Worm (Caenorhabditis elegans) whole organism, L4 larva: ENCODE results near the gene srx-31.
"Not testable (repeated sequence)": the region's sequence is repeated elsewhere in the genome, so short reads cannot be mapped to it uniquely, and the experiment has no call there.

ENCODE experiments used
- D1046.2 ChIP-seq: fragments of 200-800 bp; sonication (Bioruptor generic); IDR thresholded peaks from 2 replicates; pipeline ENCODE4 v1.3.6; 2022; ENCODE audit warnings: missing genetic modification characterization, missing compliant biosample characterization
- F10B5.3 ChIP-seq: sonication (generic microtip); optimal IDR thresholded peaks from 2 replicates; lab custom pipeline; 2016; ENCODE audit warnings: mild to moderate bottlenecking, missing genetic modification characterization, missing compliant biosample characterization
- F44E2.7 ChIP-seq: fragments of 200-800 bp; sonication (Bioruptor generic); IDR thresholded peaks from 2 replicates; pipeline ENCODE4 v2.1.2; 2022; ENCODE audit warnings: missing genetic modification characterization, missing compliant biosample characterization
- F49E8.2 ChIP-seq: sonication (generic microtip); optimal IDR thresholded peaks from 2 replicates; lab custom pipeline; 2016; ENCODE audit warnings: missing compliant biosample characterization, mild to moderate bottlenecking, missing genetic modification characterization, borderline replicate concordance
- Y48G9A.11 ChIP-seq: fragments of 200-800 bp; sonication (Bioruptor generic); IDR thresholded peaks from 2 replicates; pipeline ENCODE4 v1.3.6; 2022; ENCODE audit warnings: missing genetic modification reagents, missing genetic modification characterization, missing compliant biosample characterization
- Y75B8A.6 ChIP-seq: fragments of 200-800 bp; sonication (Bioruptor generic); IDR thresholded peaks from 2 replicates; pipeline ENCODE4 v1.3.6; 2022; ENCODE audit warnings: missing genetic modification reagents, missing genetic modification characterization, missing compliant biosample characterization
- ZK337.2 ChIP-seq: fragments of 200-800 bp; sonication (Bioruptor generic); IDR thresholded peaks from 2 replicates; pipeline ENCODE4 v1.3.6; 2022; ENCODE audit warnings: missing genetic modification reagents, missing genetic modification characterization, missing compliant biosample characterization
- aha-1 ChIP-seq: fragments of 150-350 bp; peaks from one replicate; lab custom pipeline; 2014; ENCODE audit warnings: missing biosample characterization, missing genetic modification characterization
- arid-1 ChIP-seq: fragments of 200-800 bp; sonication (Bioruptor generic); conservative IDR thresholded peaks from 2 replicates; pipeline ENCODE4 v1.3.6; 2022; ENCODE audit warnings: missing genetic modification reagents, missing genetic modification characterization, missing compliant biosample characterization
- ceh-44 ChIP-seq: fragments of 200-800 bp; sonication (Bioruptor generic); IDR thresholded peaks from 2 replicates; pipeline ENCODE4 v1.3.6; 2022; ENCODE audit warnings: missing genetic modification reagents, missing genetic modification characterization, missing compliant biosample characterization
- daf-8 ChIP-seq: fragments of 200-800 bp; sonication (Bioruptor generic); IDR thresholded peaks from 2 replicates; pipeline ENCODE4 v1.3.6; 2022; ENCODE audit warnings: missing genetic modification characterization, missing compliant biosample characterization
- dmd-6 ChIP-seq: fragments of 200-800 bp; sonication (Bioruptor generic); IDR thresholded peaks from 2 replicates; pipeline ENCODE4 v1.3.6; 2022; ENCODE audit warnings: missing genetic modification reagents, missing genetic modification characterization, missing compliant biosample characterization
- dmd-8 ChIP-seq: fragments of 200-800 bp; sonication (Bioruptor generic); IDR thresholded peaks from 2 replicates; pipeline ENCODE4 v1.3.6; 2022; ENCODE audit warnings: missing genetic modification characterization, missing compliant biosample characterization
- dve-1 ChIP-seq: sonication (generic microtip); optimal IDR thresholded peaks from 2 replicates; lab custom pipeline; 2017; ENCODE audit warnings: antibody characterized with exemption, mild to moderate bottlenecking, missing genetic modification characterization, missing compliant biosample characterization; ENCODE audit not compliant: insufficient read depth
- fkh-10 ChIP-seq: fragments of 150-350 bp; optimal IDR thresholded peaks from 2 replicates; lab custom pipeline; 2014; ENCODE audit warnings: missing biosample characterization, missing genetic modification reagents, missing genetic modification characterization
- gei-8 ChIP-seq: fragments of 200-800 bp; sonication (Bioruptor generic); optimal IDR thresholded peaks from 2 replicates; lab custom pipeline; 2018; ENCODE audit warnings: mild to moderate bottlenecking, missing genetic modification characterization, missing compliant biosample characterization
- hif-1 ChIP-seq, 2 experiments: sonication (generic microtip); optimal IDR thresholded peaks; 2 replicates each; lab custom pipeline; 2016 to 2017; ENCODE audit warnings: missing compliant biosample characterization in 2 of 2, missing genetic modification characterization in 2 of 2, missing genetic modification reagents in 2 of 2, missing genotype in 2 of 2, mild to moderate bottlenecking in 1 of 2
- hlh-30 ChIP-seq: sonication (generic microtip); optimal IDR thresholded peaks from 2 replicates; lab custom pipeline; 2017; ENCODE audit warnings: antibody characterized with exemption, mild to moderate bottlenecking, missing genetic modification characterization, missing compliant biosample characterization; ENCODE audit not compliant: insufficient read depth
- lim-7 ChIP-seq: fragments of 200-800 bp; sonication (Bioruptor generic); IDR thresholded peaks from 2 replicates; pipeline ENCODE4 v1.3.6; 2022; ENCODE audit warnings: missing genetic modification characterization, missing compliant biosample characterization
- lin-1 ChIP-seq: fragments of 200-800 bp; sonication (Bioruptor generic); IDR thresholded peaks from 2 replicates; pipeline ENCODE4 v1.3.6; 2022; ENCODE audit warnings: missing genetic modification reagents, missing genetic modification characterization, missing compliant biosample characterization
- lin-13 ChIP-seq: fragments of 150-350 bp; optimal IDR thresholded peaks from 2 replicates; lab custom pipeline; 2014; ENCODE audit warnings: missing biosample characterization, missing genetic modification reagents, missing genetic modification characterization
- lin-15B ChIP-seq: fragments of 150-350 bp; sonication (generic microtip); optimal IDR thresholded peaks from 3 replicates; lab custom pipeline; 2014; ENCODE audit warnings: missing biosample characterization, missing genetic modification characterization
- lin-29 ChIP-seq: fragments of 200-800 bp; sonication (Bioruptor generic); IDR thresholded peaks from 2 replicates; pipeline ENCODE4 v1.3.6; 2022; ENCODE audit warnings: missing genetic modification reagents, missing genetic modification characterization, missing compliant biosample characterization
- lin-38 ChIP-seq: fragments of 200-800 bp; sonication (Bioruptor generic); IDR thresholded peaks from 2 replicates; pipeline ENCODE4 v1.3.6; 2022; ENCODE audit warnings: missing genetic modification reagents, missing genetic modification characterization, missing compliant biosample characterization
- lsy-2 ChIP-seq, 2 experiments: fragments of 150-350 bp in 1 of 2; sonication (generic microtip) in 1 of 2; optimal IDR thresholded peaks; 2 replicates each; lab custom pipeline; 2014 to 2017; ENCODE audit warnings: missing biosample characterization in 2 of 2, missing genetic modification characterization in 2 of 2
- mdl-1 ChIP-seq, 2 experiments: fragments of 150-350 bp in 1 of 2; sonication (generic microtip) in 1 of 2; optimal IDR thresholded peaks; 2 replicates each; lab custom pipeline; 2014 to 2017; ENCODE audit warnings: missing biosample characterization in 2 of 2, missing genetic modification characterization in 2 of 2
- mdt-29 ChIP-seq: fragments of 200-800 bp; sonication (Bioruptor generic); IDR thresholded peaks from 2 replicates; pipeline ENCODE4 v1.3.6; 2022; ENCODE audit warnings: missing genetic modification reagents, missing genetic modification characterization, missing compliant biosample characterization
- nhr-237 ChIP-seq: sonication (generic microtip); optimal IDR thresholded peaks from 2 replicates; lab custom pipeline; 2017; ENCODE audit warnings: missing biosample characterization, missing genetic modification characterization
- nhr-28 ChIP-seq: fragments of 150-350 bp; optimal IDR thresholded peaks from 2 replicates; lab custom pipeline; 2014; ENCODE audit warnings: missing biosample characterization, missing genetic modification characterization
- nhr-6 ChIP-seq: fragments of 150-350 bp; optimal IDR thresholded peaks from 2 replicates; lab custom pipeline; 2014; ENCODE audit warnings: missing biosample characterization, missing genetic modification characterization
- pha-4 ChIP-seq, 2 experiments: fragments of 150-350 bp in 1 of 2; fragments of 200-800 bp in 1 of 2; sonication (Bioruptor generic) in 1 of 2; IDR thresholded peaks in 1 of 2; optimal IDR thresholded peaks in 1 of 2; 2 replicates each; pipeline versions ENCODE4 v1.3.6 to Lab custom; 2014 to 2022; ENCODE audit warnings: missing genetic modification characterization in 2 of 2, missing genetic modification reagents in 2 of 2, missing biosample characterization in 1 of 2, missing compliant biosample characterization in 1 of 2
- pqm-1 ChIP-seq: sonication (generic microtip); optimal IDR thresholded peaks from 2 replicates; lab custom pipeline; 2017; ENCODE audit warnings: missing biosample characterization, missing genetic modification characterization
- saeg-2 ChIP-seq: fragments of 200-800 bp; sonication (Bioruptor generic); IDR thresholded peaks from 2 replicates; pipeline ENCODE4 v1.3.6; 2022; ENCODE audit warnings: missing genetic modification reagents, missing genetic modification characterization, missing compliant biosample characterization
- sdz-12 ChIP-seq: fragments of 200-800 bp; sonication (Bioruptor generic); optimal IDR thresholded peaks from 2 replicates; lab custom pipeline; 2018; ENCODE audit warnings: mild to moderate bottlenecking, missing genetic modification characterization, missing compliant biosample characterization
- snpc-1.2 ChIP-seq: fragments of 200-800 bp; sonication (Bioruptor generic); IDR thresholded peaks from 2 replicates; pipeline ENCODE4 v1.3.6; 2022; ENCODE audit warnings: missing genetic modification reagents, missing genetic modification characterization, missing compliant biosample characterization
- snpc-4 ChIP-seq: fragments of 150-350 bp; optimal IDR thresholded peaks from 2 replicates; lab custom pipeline; 2014; ENCODE audit warnings: missing biosample characterization, missing genetic modification characterization
- spr-3 ChIP-seq: fragments of 200-800 bp; sonication (Bioruptor generic); optimal IDR thresholded peaks from 2 replicates; lab custom pipeline; 2018; ENCODE audit warnings: mild to moderate bottlenecking, missing genetic modification characterization, missing compliant biosample characterization
- tag-97 ChIP-seq: fragments of 200-800 bp; sonication (Bioruptor generic); IDR thresholded peaks from 2 replicates; pipeline ENCODE4 v1.3.6; 2022; ENCODE audit warnings: missing genetic modification characterization, missing compliant biosample characterization
- tra-1 ChIP-seq: fragments of 200-800 bp; sonication (Bioruptor generic); IDR thresholded peaks from 2 replicates; pipeline ENCODE4 v1.3.6; 2022; ENCODE audit warnings: missing genetic modification reagents, missing genetic modification characterization, missing compliant biosample characterization
- unc-39 ChIP-seq: sonication (generic microtip); optimal IDR thresholded peaks from 2 replicates; lab custom pipeline; 2017; ENCODE audit warnings: missing biosample characterization, missing genetic modification characterization
- zag-1 ChIP-seq: fragments of 150-350 bp; optimal IDR thresholded peaks from 2 replicates; lab custom pipeline; 2014; ENCODE audit warnings: missing biosample characterization, missing genetic modification characterization
- zfp-2 ChIP-seq: sonication (generic microtip); optimal IDR thresholded peaks from 2 replicates; lab custom pipeline; 2016; ENCODE audit warnings: mild to moderate bottlenecking, missing genetic modification characterization, missing compliant biosample characterization
- zip-2 ChIP-seq: fragments of 150-350 bp; optimal IDR thresholded peaks from 2 replicates; lab custom pipeline; 2014; ENCODE audit warnings: missing biosample characterization, missing genetic modification characterization

srx-31 gene

DNA sequence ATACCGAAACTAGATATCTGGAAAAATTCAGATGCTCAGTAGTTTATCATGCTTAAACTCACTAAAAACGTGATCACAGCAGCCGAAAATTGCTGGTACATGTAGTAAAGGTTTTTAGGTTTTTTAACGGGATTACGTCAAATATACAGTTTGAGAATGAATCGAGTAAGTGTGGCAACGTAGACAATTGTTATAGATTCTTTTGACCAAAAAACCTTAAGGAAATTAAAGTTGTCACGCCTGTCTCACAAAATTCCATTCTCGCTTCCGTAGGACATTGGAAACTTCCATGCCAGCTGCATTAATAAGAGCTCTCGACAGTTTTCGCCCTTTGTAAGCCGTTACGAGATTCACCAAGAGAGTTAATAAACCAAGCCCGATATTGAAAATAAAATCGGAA, at the start of gene srx-31:
Gene srx-31 (minus strand): TSS at position 101 of the 400 bp plus-strand sequence.
- TF ChIP-seq pqm-1 (tag; lab: Kevin White, UChicago); daf-8 (GFP tag; lab: Robert Waterston, UW); sdz-12 (GFP tag; lab: Kevin White, UChicago): not testable (repeated sequence)

DNA sequence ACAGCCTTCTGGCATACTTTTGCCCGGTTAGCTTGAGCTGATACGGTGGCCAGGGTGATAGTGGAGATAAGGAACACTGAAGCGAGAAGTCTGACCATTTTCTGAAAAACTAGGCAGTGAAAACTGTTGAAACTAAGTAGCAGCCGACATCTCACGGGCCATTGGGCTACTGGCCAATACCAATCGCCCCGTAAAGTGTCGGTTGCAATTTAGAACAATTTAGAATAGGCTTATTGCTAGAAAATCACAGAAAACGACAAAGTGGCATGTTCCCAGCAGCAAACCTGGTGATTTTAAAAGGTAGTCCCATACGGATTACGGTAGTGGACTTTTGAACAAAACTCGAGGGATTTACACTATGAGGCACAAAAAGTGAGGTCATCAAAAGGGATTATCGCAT, 48.2 kb upstream of the srx-31 start, which contains the start of gene T02B11.4:
Gene T02B11.4 (minus strand): TSS at position 101 of the 400 bp plus-strand sequence.
- no peak for TF ChIP-seq nhr-237 (tag; lab: Kevin White, UChicago)
- no peak for TF ChIP-seq nhr-6
- no peak for TF ChIP-seq fkh-10 (GFP tag; lab: Kevin White, UChicago)
- TF ChIP-seq zag-1 (tag; lab: Kevin White, UChicago) = no peak
- TF ChIP-seq lin-13 = no peak
- no peak for TF ChIP-seq lin-15B (tag; lab: Kevin White, UChicago)
- TF ChIP-seq, all 104 proteins: peak for 0

DNA sequence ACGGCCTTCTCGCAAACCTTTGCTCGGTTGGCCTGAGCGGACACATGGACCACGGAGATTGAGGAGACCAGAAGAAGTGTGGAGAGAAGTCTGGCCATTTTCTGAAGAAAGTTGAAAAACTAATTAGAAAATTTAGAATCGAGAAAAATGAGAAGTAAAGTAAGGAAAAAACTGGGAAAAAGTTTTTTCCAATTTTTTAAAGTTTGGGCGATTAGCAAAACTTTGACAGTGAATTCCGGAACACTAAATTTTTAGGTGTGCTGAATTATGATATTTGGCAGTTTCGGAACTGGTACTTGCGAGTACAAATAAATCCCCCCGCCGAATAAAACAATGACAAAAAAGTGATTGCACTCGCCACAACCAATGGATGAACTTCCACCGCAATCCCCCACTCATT, 43.9 kb upstream of the srx-31 start, which contains the start of gene T02B11.3:
Gene T02B11.3 (minus strand): TSS at position 101 of the 400 bp plus-strand sequence.
- TF ChIP-seq F44E2.7 (GFP tag; lab: Robert Waterston, UW) = no peak
- TF ChIP-seq saeg-2 (GFP tag; lab: Robert Waterston, UW) = no peak
- no peak for TF ChIP-seq F10B5.3 (tag; lab: Kevin White, UChicago)
- no peak for TF ChIP-seq aha-1 (tag; lab: Kevin White, UChicago)
- TF ChIP-seq zag-1 (tag; lab: Kevin White, UChicago) = no peak
- TF ChIP-seq hif-1 (tag; optimal IDR thresholded peaks at IDR 0.05; lab: Kevin White, UChicago) = no peak
- no peak for TF ChIP-seq gei-8
- TF ChIP-seq zip-2 = no peak
- no peak for TF ChIP-seq unc-39 (tag; lab: Kevin White, UChicago)
- no peak for TF ChIP-seq lin-38
- TF ChIP-seq lin-15B (tag; lab: Kevin White, UChicago) = no peak

DNA sequence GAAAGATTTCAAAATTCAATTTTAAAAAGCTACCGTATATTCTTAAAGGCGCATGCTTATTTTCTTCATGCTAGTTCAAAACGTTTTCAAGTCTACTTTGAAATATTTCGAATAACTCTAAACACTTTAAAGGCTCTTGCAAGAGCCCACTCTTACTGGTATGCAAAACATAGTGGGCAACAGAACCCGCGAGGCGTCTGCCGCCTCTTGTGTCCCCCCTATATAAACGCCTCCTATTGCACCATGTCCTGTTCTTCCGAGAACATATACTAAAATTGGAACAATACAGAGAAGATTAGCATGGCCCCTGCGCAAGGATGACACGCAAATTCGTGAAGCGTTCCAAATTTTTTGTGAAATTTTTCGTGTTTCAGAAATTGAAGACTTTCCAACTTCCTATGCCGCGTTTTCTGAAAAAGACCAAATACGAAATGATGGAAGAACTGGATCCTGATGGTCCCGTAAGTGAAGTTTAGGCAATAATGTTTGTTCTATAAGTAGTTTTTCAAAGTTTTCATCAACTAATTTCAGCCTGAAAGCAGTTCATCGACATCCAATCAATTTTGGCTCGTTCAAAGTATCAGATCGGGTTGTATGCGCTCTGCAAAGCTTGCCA, 36.1 kb upstream of the srx-31 start:
- TF ChIP-seq mdl-1 (tag; optimal IDR thresholded peaks at IDR 0.05; lab: Kevin White, UChicago) (no peak), lin-1 (peak; percentile 44; the same call in 1 of the 2 replicates), pha-4 (GFP tag; IDR thresholded peaks at IDR 0.05; lab: Robert Waterston, UW) (0 out of 2 replicates have a peak, but pooled peaks have one; percentile 57), pha-4 (tag; optimal IDR thresholded peaks at IDR 0.05; lab: Kevin White, UChicago) (no peak), arid-1 (GFP tag; lab: Robert Waterston, UW) (0 out of 2 replicates have a peak, but pooled peaks have one; percentile 8), snpc-4 (tag; lab: Kevin White, UChicago) (peak; percentile 80), tag-97 (no peak), F44E2.7 (GFP tag; lab: Robert Waterston, UW) (0 out of 2 replicates have a peak, but pooled peaks have one; percentile 25), dve-1 (no peak), nhr-28 (tag; lab: Kevin White, UChicago) (no peak), Y48G9A.11 (GFP tag; lab: Robert Waterston, UW) (0 out of 2 replicates have a peak, but pooled peaks have one; percentile 43), ceh-44 (GFP tag; lab: Robert Waterston, UW) (0 out of 2 replicates have a peak, but pooled peaks have one; percentile 25), Y75B8A.6 (0 out of 2 replicates have a peak, but pooled peaks have one; percentile 12), lim-7 (GFP tag; lab: Robert Waterston, UW) (peak; percentile 40; the same call in 1 of the 2 replicates), tra-1 (peak; percentile 40; the same call in 1 of the 2 replicates), zfp-2 (tag; lab: Kevin White, UChicago) (no peak), D1046.2 (GFP tag; lab: Robert Waterston, UW) (no peak), lin-29 (GFP tag; lab: Robert Waterston, UW) (no peak), ZK337.2 (GFP tag; lab: Robert Waterston, UW) (peak; percentile 48; the same call in 1 of the 2 replicates), dmd-8 (GFP tag; lab: Robert Waterston, UW) (no peak), lin-38 (peak; percentile 74), lsy-2 (tag; optimal IDR thresholded peaks at IDR 0.05; lab: Kevin White, UChicago) (no peak), F49E8.2 (tag; lab: Kevin White, UChicago) (peak; percentile 8), hlh-30 (tag; lab: Kevin White, UChicago) (no peak), saeg-2 (GFP tag; lab: Robert Waterston, UW) (0 out of 2 replicates have a peak, but pooled peaks have one; percentile 19), dmd-6 (peak; percentile 24; the same call in 1 of the 2 replicates), mdt-29 (GFP tag; lab: Robert Waterston, UW) (peak; percentile 58), spr-3 (GFP tag; lab: Kevin White, UChicago) (no peak), snpc-1.2 (GFP tag; lab: Robert Waterston, UW) (peak; percentile 74)
